Fruit fly (Drosophila melanogaster): ENCODE data around the gene Ent2.

Ent2 gene

dm6 chr2L:6557429-6558384 is 4.4 kb upstream of the Ent2 start, which contains the start of the genes IFT52 and COX5B (continued):
- TF ChIP-seq CG11085 (GFP tag; IDR thresholded peaks at IDR 0.05) (peak; percentile 82), CG16815 (GFP tag; optimal IDR thresholded peaks at IDR 0.05) (peak; percentile 49), CG10267 (tag; optimal IDR thresholded peaks at IDR 0.05) (peak; percentile 98), H15 (GFP tag; IDR thresholded peaks at IDR 0.05) (peak; percentile 68; the same call in 1 of the 3 replicates), cato (GFP tag; optimal IDR thresholded peaks at IDR 0.05; ENCODE audit: borderline replicate concordance) (no peak), cwo (GFP tag; optimal IDR thresholded peaks at IDR 0.05) (no peak), CG9817 (tag; optimal IDR thresholded peaks at IDR 0.05) (peak; percentile 72), NC2α (GFP tag; optimal IDR thresholded peaks at IDR 0.05) (peak; percentile 40), CG18476 (GFP tag; optimal IDR thresholded peaks at IDR 0.05) (peak; percentile 74), CG15696 (tag; optimal IDR thresholded peaks at IDR 0.05) (peak; percentile 44), Ada2b (GFP tag; IDR thresholded peaks at IDR 0.05) (peak; percentile 46), CG4404 (GFP tag; IDR thresholded peaks at IDR 0.05) (peak; percentile 47), CG2678 (tag; optimal IDR thresholded peaks at IDR 0.05) (peak; percentile 46), psq (GFP tag; optimal IDR thresholded peaks at IDR 0.05) (peak; percentile 2), phol (tag; optimal IDR thresholded peaks at IDR 0.05) (peak; percentile 72), unc-4 (GFP tag; IDR thresholded peaks at IDR 0.05; ENCODE audit: partially characterized antibody) (peak; percentile 47; the same call in 1 of the 2 replicates), CG13123 (GFP tag; optimal IDR thresholded peaks at IDR 0.05) (peak; percentile 30), CG7987 (GFP tag; optimal IDR thresholded peaks at IDR 0.05) (peak; percentile 57), bab2 (GFP tag; optimal IDR thresholded peaks at IDR 0.05) (peak; percentile 67), lilli (GFP tag; optimal IDR thresholded peaks at IDR 0.05) (peak; percentile 2), onecut (GFP tag; IDR thresholded peaks at IDR 0.05) (peak; percentile 57), aop (GFP tag; IDR thresholded peaks at IDR 0.05) (no peak), cad (GFP tag; optimal IDR thresholded peaks at IDR 0.05) (no peak), nerfin-2 (GFP tag; IDR thresholded peaks at IDR 0.05; ENCODE audit: partially characterized antibody) (no peak), CG3847 (GFP tag; IDR thresholded peaks at IDR 0.05) (peak; percentile 93), MESR4 (GFP tag; optimal IDR thresholded peaks at IDR 0.05) (peak; percentile 97), CG10209 (GFP tag; optimal IDR thresholded peaks at IDR 0.05) (peak; percentile 58), tgo (GFP tag; IDR thresholded peaks at IDR 0.05) (peak; percentile 42; the same call in 1 of the 3 replicates), Antp (GFP tag; optimal IDR thresholded peaks at IDR 0.05) (peak; percentile 66), CG3726 (GFP tag; IDR thresholded peaks at IDR 0.05) (no peak), Neu2 (GFP tag; optimal IDR thresholded peaks at IDR 0.05; ENCODE audit: borderline replicate concordance) (no peak), CG11398 (GFP tag; optimal IDR thresholded peaks at IDR 0.05) (peak; percentile 27), pan (optimal IDR thresholded peaks at IDR 0.05) (no peak), pan (GFP tag; optimal IDR thresholded peaks at IDR 0.05 in 1 of 2, IDR thresholded peaks at IDR 0.05 in 1 of 2) (peak in 1 of 2 experiments; percentile 37), Pdp1 (GFP tag; optimal IDR thresholded peaks at IDR 0.05) (peak; percentile 62 to 98), pzg (GFP tag; optimal IDR thresholded peaks at IDR 0.05) (peak; percentile 90), CG11247 (GFP tag; IDR thresholded peaks at IDR 0.05) (peak; percentile 70), H2.0 (GFP tag; IDR thresholded peaks at IDR 0.05) (peak; percentile 59; the same call in 1 of the 2 replicates), Hsf (GFP tag; optimal IDR thresholded peaks at IDR 0.05) (peak; percentile 82), lov (optimal IDR thresholded peaks at IDR 0.05) (no peak), lov (GFP tag; IDR thresholded peaks at IDR 0.05) (peak; percentile 44; the same call in 1 of the 3 replicates), Abd-B (GFP tag; optimal IDR thresholded peaks at IDR 0.05) (peak; percentile 67), chm (GFP tag; IDR thresholded peaks at IDR 0.05) (no peak), CrebB (tag; optimal IDR thresholded peaks at IDR 0.05) (no peak), NK7.1 (GFP tag; optimal IDR thresholded peaks at IDR 0.05) (peak; percentile 37), CG17361 (GFP tag; IDR thresholded peaks at IDR 0.05) (peak; percentile 65), crp (GFP tag; optimal IDR thresholded peaks at IDR 0.05) (peak in 1 of 2 experiments; percentile 28), CG8359 (GFP tag; optimal IDR thresholded peaks at IDR 0.05; ENCODE audit: borderline replicate concordance) (no peak)

Measured in whole organism, embryonic.